Worm (Caenorhabditis elegans) whole organism, early embryonic: ENCODE results near the gene srx-97.

Experiments used
- B0310.2 ChIP-seq: sonication (generic microtip); optimal IDR thresholded peaks from 2 replicates; lab custom pipeline; 2016; ENCODE audit warnings: mild to moderate bottlenecking, missing genetic modification characterization, missing compliant biosample characterization
- ama-1 ChIP-seq: fragments of 150-350 bp; optimal IDR thresholded peaks from 2 replicates; lab custom pipeline; 2014
- hnd-1 ChIP-seq: sonication (generic microtip); optimal IDR thresholded peaks from 2 replicates; lab custom pipeline; 2016; ENCODE audit warnings: missing genetic modification characterization, missing compliant biosample characterization
- tbx-11 ChIP-seq: fragments of 200-800 bp; sonication (Bioruptor generic); IDR thresholded peaks from 2 replicates; pipeline ENCODE4 v1.3.6; 2022; ENCODE audit warnings: missing genetic modification characterization, missing compliant biosample characterization

ce11 chrII:3699591-3699990 is 30.4 kb upstream of the srx-97 start, which contains the start of gene srx-104:
- TF ChIP-seq ama-1 (lab: Kevin White, UChicago) (no peak), tbx-11 (GFP tag; lab: Robert Waterston, UW) (no peak), B0310.2 (tag; lab: Kevin White, UChicago) (no peak), hnd-1 (tag; lab: Kevin White, UChicago) (no peak)
